Worm (Caenorhabditis elegans): ENCODE measurements around the gene oac-3.

ce11 chrV:13850170-13850569 is 49.1 kb upstream of the oac-3 start, which contains the start of gene hpx-2:
- TF ChIP-seq ama-1 (optimal IDR thresholded peaks at IDR 0.05) = no peak
- no peak for TF ChIP-seq ama-1 (GFP tag; optimal IDR thresholded peaks at IDR 0.05)
- no peak for TF ChIP-seq madf-10 (tag; optimal IDR thresholded peaks at IDR 0.05)
- no peak for TF ChIP-seq ceh-91 (GFP tag; IDR thresholded peaks at IDR 0.05)
- no peak for TF ChIP-seq ztf-3 (GFP tag; optimal IDR thresholded peaks at IDR 0.05)
- TF ChIP-seq ZK185.1 (tag; optimal IDR thresholded peaks at IDR 0.05; ENCODE audit: poor library complexity, severe bottlenecking) = no peak
- TF ChIP-seq attf-6 (GFP tag; IDR thresholded peaks at IDR 0.05) = no peak
- TF ChIP-seq gei-17 (GFP tag; optimal IDR thresholded peaks at IDR 0.05) = no peak
- TF ChIP-seq dpl-1 (GFP tag; optimal IDR thresholded peaks at IDR 0.05) = no peak
- no peak for TF ChIP-seq snpc-1.3 (tag; optimal IDR thresholded peaks at IDR 0.05; ENCODE audit: insufficient read depth)
- TF ChIP-seq madf-6 (GFP tag; IDR thresholded peaks at IDR 0.05) = no peak
- TF ChIP-seq nfyb-1 (GFP tag; IDR thresholded peaks at IDR 0.05) = no peak
- TF ChIP-seq nhr-120 (GFP tag; IDR thresholded peaks at IDR 0.05) = no peak
- no peak for TF ChIP-seq ceh-40 (GFP tag; IDR thresholded peaks at IDR 0.05)

Data from whole organism, young adult.